2 fruit fly cellular contexts compared by ENCODE assay signal in the genomic region with DNA sequence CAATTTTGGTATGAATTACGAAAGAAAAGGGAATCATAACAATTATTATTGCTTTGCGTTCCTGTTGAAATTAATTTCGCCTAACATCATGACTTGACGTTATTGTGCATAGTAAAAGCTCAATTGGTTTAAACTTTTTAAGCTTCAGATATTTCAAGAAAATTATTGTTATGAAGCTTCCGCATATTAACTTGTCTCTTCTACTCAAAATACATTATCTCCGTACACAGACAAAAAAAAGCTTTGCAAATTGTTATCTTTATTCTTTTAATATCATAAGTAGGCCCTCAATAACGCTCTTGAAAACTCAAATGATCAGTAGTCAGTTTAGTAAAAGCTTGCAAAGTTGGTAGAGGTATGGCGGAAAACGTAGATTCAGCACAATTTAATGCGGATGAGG.
TF ChIP-seq lines count a peak whose summit lies in the region.

TSS of gene CG13658 (plus strand) at position 347 of the 400 bp plus-strand sequence.

- no peak for TF ChIP-seq CTCF in whole organism, embryonic (GFP tag; optimal IDR thresholded peaks at IDR 0.05; lab: Kevin White, UChicago)

TF ChIP-seq in whole organism, adult, 20 proteins besides CTCF, POLR2A, EP300 and RAD21:
- no peak for TF ChIP-seq pad (GFP tag; optimal IDR thresholded peaks at IDR 0.05; lab: Kevin White, UChicago)
- TF ChIP-seq Crg-1 (GFP tag; optimal IDR thresholded peaks at IDR 0.05; lab: Kevin White, UChicago), result no peak
- no peak for TF ChIP-seq Clk (GFP tag; optimal IDR thresholded peaks at IDR 0.05; lab: Kevin White, UChicago)
- TF ChIP-seq cic (GFP tag; optimal IDR thresholded peaks at IDR 0.05; lab: Kevin White, UChicago), result peak; percentile 59
- TF ChIP-seq CG7045 (GFP tag; optimal IDR thresholded peaks at IDR 0.05; lab: Kevin White, UChicago), result no peak
- TF ChIP-seq cnc (optimal IDR thresholded peaks at IDR 0.05; lab: Kevin White, UChicago), result peak in 1 of 2 experiments; percentile 81
- TF ChIP-seq CG12768 (GFP tag; optimal IDR thresholded peaks at IDR 0.05; lab: Kevin White, UChicago), result peak; percentile 13
- TF ChIP-seq bab1 (GFP tag; optimal IDR thresholded peaks at IDR 0.05; lab: Kevin White, UChicago), result peak; percentile 14
- TF ChIP-seq CG7101 (tag; optimal IDR thresholded peaks at IDR 0.05; lab: Kevin White, UChicago), result no peak
- peak; percentile 90 for TF ChIP-seq kay (GFP tag; lab: Kevin White, UChicago; ENCODE audit: borderline replicate concordance)
- no peak for TF ChIP-seq Mnt (GFP tag; optimal IDR thresholded peaks at IDR 0.05; lab: Kevin White, UChicago)
- TF ChIP-seq CG14711 (tag; optimal IDR thresholded peaks at IDR 0.05; lab: Kevin White, UChicago), result no peak
- no peak for TF ChIP-seq toe (GFP tag; optimal IDR thresholded peaks at IDR 0.05; lab: Kevin White, UChicago)
- TF ChIP-seq CG5204 (GFP tag; optimal IDR thresholded peaks at IDR 0.05; lab: Kevin White, UChicago), result no peak

TF ChIP-seq in whole organism, embryonic, 481 proteins besides CTCF, POLR2A, EP300 and RAD21:
- no peak for TF ChIP-seq CG31224 (GFP tag; IDR thresholded peaks at IDR 0.05; lab: Robert Waterston, UW)
- no peak for TF ChIP-seq Lim3 (GFP tag; IDR thresholded peaks at IDR 0.05; lab: Robert Waterston, UW)
- TF ChIP-seq sug (tag; optimal IDR thresholded peaks at IDR 0.05; lab: Kevin White, UChicago), result peak; percentile 29
- TF ChIP-seq CG15269 (tag; optimal IDR thresholded peaks at IDR 0.05; lab: Kevin White, UChicago), result no peak
- no peak for TF ChIP-seq B-H2 (GFP tag; optimal IDR thresholded peaks at IDR 0.05; lab: Kevin White, UChicago)
- no peak for TF ChIP-seq mirr (GFP tag; optimal IDR thresholded peaks at IDR 0.05; lab: Kevin White, UChicago)
- no peak for TF ChIP-seq CG7271 (tag; optimal IDR thresholded peaks at IDR 0.05; lab: Kevin White, UChicago)
- no peak for TF ChIP-seq CG12769 (tag; optimal IDR thresholded peaks at IDR 0.05; lab: Kevin White, UChicago)
- TF ChIP-seq fu2 (GFP tag; optimal IDR thresholded peaks at IDR 0.05; lab: Kevin White, UChicago), result no peak
- no peak for TF ChIP-seq CG18476 (GFP tag; optimal IDR thresholded peaks at IDR 0.05; lab: Kevin White, UChicago)
- TF ChIP-seq CG7963 (GFP tag; IDR thresholded peaks at IDR 0.05; lab: Robert Waterston, UW; ENCODE audit: partially characterized antibody), result no peak
- TF ChIP-seq gcm (GFP tag; optimal IDR thresholded peaks at IDR 0.05; lab: Kevin White, UChicago), result no peak
- no peak for TF ChIP-seq CG9932 (GFP tag; IDR thresholded peaks at IDR 0.05; lab: Robert Waterston, UW)
- TF ChIP-seq CG13894 (tag; optimal IDR thresholded peaks at IDR 0.05; lab: Kevin White, UChicago), result no peak
- TF ChIP-seq Jarid2 (GFP tag; optimal IDR thresholded peaks at IDR 0.05; lab: Kevin White, UChicago), result no peak
- TF ChIP-seq z (GFP tag; IDR thresholded peaks at IDR 0.05; lab: Robert Waterston, UW), result 0 out of 3 replicates have a peak, but pooled peaks have one; percentile 31
- no peak for TF ChIP-seq Ada2b (GFP tag; IDR thresholded peaks at IDR 0.05; lab: Robert Waterston, UW)
- no peak for TF ChIP-seq Hmx (GFP tag; optimal IDR thresholded peaks at IDR 0.05; lab: Kevin White, UChicago)
- TF ChIP-seq HmgZ (tag; optimal IDR thresholded peaks at IDR 0.05; lab: Kevin White, UChicago), result no peak
- TF ChIP-seq CG1832 (GFP tag; optimal IDR thresholded peaks at IDR 0.05; lab: Kevin White, UChicago), result no peak
- TF ChIP-seq CG12299 (tag; optimal IDR thresholded peaks at IDR 0.05; lab: Kevin White, UChicago), result no peak
- TF ChIP-seq CG12071 (GFP tag; optimal IDR thresholded peaks at IDR 0.05; lab: Kevin White, UChicago), result no peak
- TF ChIP-seq CG15011 (GFP tag; optimal IDR thresholded peaks at IDR 0.05; lab: Kevin White, UChicago), result no peak
- TF ChIP-seq CG9727 (GFP tag; optimal IDR thresholded peaks at IDR 0.05; lab: Kevin White, UChicago), result no peak
- no peak for TF ChIP-seq ftz-f1 (GFP tag; optimal IDR thresholded peaks at IDR 0.05; lab: Kevin White, UChicago)
- no peak for TF ChIP-seq CG4854 (GFP tag; optimal IDR thresholded peaks at IDR 0.05; lab: Kevin White, UChicago)
- peak; percentile 13 for TF ChIP-seq sens (GFP tag; lab: Kevin White, UChicago)
- TF ChIP-seq chinmo (GFP tag; IDR thresholded peaks at IDR 0.05; lab: Robert Waterston, UW; ENCODE audit: partially characterized antibody), result 0 out of 4 replicates have a peak, but pooled peaks have one; percentile 17
- TF ChIP-seq sens-2 (GFP tag; IDR thresholded peaks at IDR 0.05; lab: Robert Waterston, UW), result no peak
- TF ChIP-seq en (GFP tag; optimal IDR thresholded peaks at IDR 0.05; lab: Kevin White, UChicago), result no peak
- TF ChIP-seq crol (GFP tag; IDR thresholded peaks at IDR 0.05; lab: Robert Waterston, UW), result no peak
- TF ChIP-seq CG9215 (GFP tag; IDR thresholded peaks at IDR 0.05; lab: Robert Waterston, UW), result no peak
- TF ChIP-seq exex (tag; optimal IDR thresholded peaks at IDR 0.05; lab: Kevin White, UChicago), result peak; percentile 69
- TF ChIP-seq CG7928 (GFP tag; optimal IDR thresholded peaks at IDR 0.05; lab: Kevin White, UChicago), result no peak
- TF ChIP-seq phol (tag; optimal IDR thresholded peaks at IDR 0.05; lab: Kevin White, UChicago), result no peak
- TF ChIP-seq Ets97D (GFP tag; optimal IDR thresholded peaks at IDR 0.05; lab: Kevin White, UChicago), result no peak
- TF ChIP-seq CG10267 (tag; optimal IDR thresholded peaks at IDR 0.05; lab: Kevin White, UChicago), result no peak
- TF ChIP-seq CG16815 (GFP tag; optimal IDR thresholded peaks at IDR 0.05; lab: Kevin White, UChicago), result no peak
- TF ChIP-seq Lhr (GFP tag; optimal IDR thresholded peaks at IDR 0.05; lab: Kevin White, UChicago), result no peak
- no peak for TF ChIP-seq Ets65A (GFP tag; lab: Kevin White, UChicago)
- peak in 1 of 2 experiments; percentile 16 for TF ChIP-seq Trl (optimal IDR thresholded peaks at IDR 0.05; lab: Kevin White, UChicago)
- no peak for TF ChIP-seq Trl (GFP tag; optimal IDR thresholded peaks at IDR 0.05; lab: Kevin White, UChicago)

Comparison
In these comparisons a context has a peak if more than half of its experiments do, and no peak if none do; other contexts are left out.
1. Of the 1 proteins assayed by ChIP-seq in both whole organism, embryonic and whole organism, adult: peak only in whole organism, embryonic: none; only in whole organism, adult: kay; in both: none; in neither: 0.